Fruit fly (Drosophila melanogaster): ENCODE data around the gene CG17029.

Gene CG17029

DNA sequence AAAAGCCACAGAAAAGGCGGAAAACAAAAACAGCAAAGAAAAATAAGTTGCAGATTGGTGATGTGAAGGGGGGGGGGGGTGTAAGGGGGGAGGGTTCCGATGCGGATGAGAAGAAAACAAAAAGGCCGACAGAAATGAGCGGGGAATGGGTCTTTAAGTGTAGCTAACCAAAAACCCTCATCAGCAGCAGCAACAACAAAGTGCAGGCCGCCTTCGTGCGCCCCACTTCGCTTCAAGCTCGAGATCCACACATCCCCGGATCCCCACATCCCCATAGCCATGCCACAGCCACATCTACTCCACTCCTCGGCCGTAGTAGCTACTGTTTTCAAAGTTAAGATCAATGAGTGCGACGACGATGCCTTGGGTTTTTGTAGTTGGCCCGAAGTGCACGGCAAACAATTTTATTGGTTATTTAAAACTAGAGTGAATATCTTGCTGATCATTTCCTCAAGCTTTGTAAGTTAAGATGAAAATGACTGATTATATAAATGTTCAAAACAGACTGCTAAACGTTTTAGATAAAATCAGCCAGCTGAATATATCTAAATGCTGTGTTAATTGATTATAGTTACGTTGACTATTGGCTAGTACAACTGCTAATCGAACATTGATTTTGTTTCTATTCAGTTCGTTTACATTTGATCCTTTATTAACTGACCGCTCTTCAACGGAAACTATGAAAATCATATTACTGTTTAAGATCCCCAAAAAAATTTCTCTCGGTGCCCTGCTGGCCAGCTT is 47.8 kb downstream of the CG17029 start:
- TF ChIP-seq CG8478 (optimal IDR thresholded peaks at IDR 0.05) (no peak), CTCF (optimal IDR thresholded peaks at IDR 0.05) (no peak)

dm6 chr3L:16025020-16025680 is 48.5 kb downstream of the CG17029 start:
- TF ChIP-seq CG8478 (optimal IDR thresholded peaks at IDR 0.05) = no peak
- TF ChIP-seq CTCF (optimal IDR thresholded peaks at IDR 0.05) = no peak

DNA sequence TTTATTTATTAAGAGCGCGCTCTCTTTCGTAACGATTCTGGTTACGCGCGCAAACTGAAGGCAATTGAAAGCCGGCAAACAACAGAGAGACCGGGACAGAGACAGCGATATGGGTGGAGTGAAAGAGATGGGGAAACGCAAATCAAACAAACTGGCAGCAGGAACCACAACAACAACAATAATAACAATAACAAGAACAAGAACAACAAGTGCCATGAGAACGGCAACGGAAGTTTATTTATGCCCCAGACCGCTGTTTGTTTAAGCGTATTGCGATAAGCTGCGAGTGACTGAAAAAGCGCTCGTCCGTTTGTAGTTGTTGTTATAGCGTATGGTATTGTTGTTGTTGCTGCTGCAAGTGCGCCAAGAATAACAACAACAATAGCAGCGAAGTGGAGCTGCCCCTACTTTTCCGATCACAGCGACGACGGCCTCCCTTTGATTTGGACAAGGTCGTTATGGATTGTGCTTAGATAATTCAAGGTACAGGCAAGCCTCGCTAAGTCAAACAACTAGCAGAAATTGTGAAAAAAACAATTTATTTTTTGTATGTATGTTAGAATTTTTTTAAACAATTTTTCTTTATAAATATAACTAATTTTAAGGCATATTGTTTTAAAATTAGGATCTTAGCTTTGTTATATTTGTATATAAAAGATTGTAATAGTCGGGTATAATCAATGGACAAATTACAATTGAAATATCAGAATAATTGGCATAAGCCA is 49.6 kb downstream of the CG17029 start:
- TF ChIP-seq CTCF (optimal IDR thresholded peaks at IDR 0.05) (no peak), CG8478 (optimal IDR thresholded peaks at IDR 0.05) (no peak)

dm6 chr3L:16027163-16027633 is 50.5 kb downstream of the CG17029 start:
- TF ChIP-seq CTCF (optimal IDR thresholded peaks at IDR 0.05) (no peak), CG8478 (optimal IDR thresholded peaks at IDR 0.05) (no peak)
